Worm (Caenorhabditis elegans): ENCODE results near the gene F28H7.3.
A peak's percentile ranks its signal among the peaks of the same experiment; 100 is the strongest.

The F28H7.3 gene

ce11 chrV:10756698-10757097 is 6.1 kb upstream of the F28H7.3 start, which contains the start of gene irld-6:
irld-6 (minus strand) TSS chrV:10756798.
- TF ChIP-seq elt-3 (tag; optimal IDR thresholded peaks at IDR 0.05) (no peak), unc-39 (tag; optimal IDR thresholded peaks at IDR 0.05) (no peak), snpc-4 (tag; optimal IDR thresholded peaks at IDR 0.05) (no peak), R02D3.7 (tag; optimal IDR thresholded peaks at IDR 0.05) (no peak), nhr-43 (tag; optimal IDR thresholded peaks at IDR 0.05; ENCODE audit: poor library complexity, severe bottlenecking) (no peak), ama-1 (optimal IDR thresholded peaks at IDR 0.05) (no peak), fkh-10 (GFP tag; optimal IDR thresholded peaks at IDR 0.05) (no peak), lsy-12 (tag; optimal IDR thresholded peaks at IDR 0.05) (no peak), nhr-12 (tag; optimal IDR thresholded peaks at IDR 0.05) (no peak)

ce11 chrV:10754050-10754449 is 3.5 kb upstream of the F28H7.3 start, which contains the start of gene F28H7.7:
F28H7.7 (minus strand) TSS chrV:10754150.
- TF ChIP-seq lin-39 (tag; optimal IDR thresholded peaks at IDR 0.05) (no peak), R02D3.7 (tag; optimal IDR thresholded peaks at IDR 0.05) (no peak), unc-62 (GFP tag; optimal IDR thresholded peaks at IDR 0.05) (no peak), ama-1 (optimal IDR thresholded peaks at IDR 0.05) (no peak), pha-4 (tag; optimal IDR thresholded peaks at IDR 0.05) (no peak), elt-2 (tag; optimal IDR thresholded peaks at IDR 0.05) (no peak), zag-1 (tag; optimal IDR thresholded peaks at IDR 0.05) (no peak), ZK546.5 (tag; optimal IDR thresholded peaks at IDR 0.05) (no peak), skn-1 (tag; optimal IDR thresholded peaks at IDR 0.05) (no peak), nhr-43 (tag; optimal IDR thresholded peaks at IDR 0.05; ENCODE audit: poor library complexity, severe bottlenecking) (no peak), nhr-25 (tag; optimal IDR thresholded peaks at IDR 0.05) (no peak), elt-1 (tag; optimal IDR thresholded peaks at IDR 0.05) (no peak), egl-5 (tag; optimal IDR thresholded peaks at IDR 0.05) (no peak), tbx-2 (tag; optimal IDR thresholded peaks at IDR 0.05) (no peak)

- TF ChIP-seq pqm-1 (tag; optimal IDR thresholded peaks at IDR 0.05) (peak; percentile 40), elt-1 (tag; optimal IDR thresholded peaks at IDR 0.05) (no peak)
These were observed 3.2 kb downstream of the F28H7.3 start, which contains the start of the genes selt-1.2 and F28H7.2 for ce11 chrV:10747263-10747951. selt-1.2 (minus strand) TSS chrV:10747363. F28H7.2 (plus strand) TSS chrV:10747901.

ce11 chrV:10745034-10745433 is 5.6 kb downstream of the F28H7.3 start, which contains the start of gene srj-21:
srj-21 (plus strand) TSS chrV:10745334.
- TF ChIP-seq nhr-25 (tag; optimal IDR thresholded peaks at IDR 0.05) (no peak), zag-1 (tag; optimal IDR thresholded peaks at IDR 0.05) (no peak), nhr-28 (tag; optimal IDR thresholded peaks at IDR 0.05) (no peak), hmg-11 (tag; optimal IDR thresholded peaks at IDR 0.05) (no peak), nfya-1 (tag; optimal IDR thresholded peaks at IDR 0.05; ENCODE audit: insufficient read depth) (no peak), nhr-12 (tag; optimal IDR thresholded peaks at IDR 0.05) (no peak), skn-1 (tag; optimal IDR thresholded peaks at IDR 0.05) (no peak), ama-1 (optimal IDR thresholded peaks at IDR 0.05) (no peak), nhr-237 (tag; optimal IDR thresholded peaks at IDR 0.05) (no peak), nhr-11 (tag; optimal IDR thresholded peaks at IDR 0.05) (no peak), elt-2 (tag; optimal IDR thresholded peaks at IDR 0.05) (no peak), ceh-82 (tag; optimal IDR thresholded peaks at IDR 0.05) (no peak), fos-1 (tag; optimal IDR thresholded peaks at IDR 0.05) (no peak)

- TF ChIP-seq nfya-1 (tag; optimal IDR thresholded peaks at IDR 0.05; ENCODE audit: insufficient read depth) (no peak), skn-1 (tag; optimal IDR thresholded peaks at IDR 0.05) (no peak), nhr-11 (tag; optimal IDR thresholded peaks at IDR 0.05) (no peak), snpc-4 (tag; optimal IDR thresholded peaks at IDR 0.05) (no peak), hmg-11 (tag; optimal IDR thresholded peaks at IDR 0.05) (no peak), mml-1 (tag; optimal IDR thresholded peaks at IDR 0.05) (no peak), egl-27 (tag; optimal IDR thresholded peaks at IDR 0.05) (no peak)
These were observed 6.9 kb downstream of the F28H7.3 start, which contains the start of gene srj-22 for ce11 chrV:10743649-10744048. srj-22 (minus strand) TSS chrV:10743749.

ce11 chrV:10741357-10741756 is 9.2 kb downstream of the F28H7.3 start, which contains the start of gene ZC302.3:
ZC302.3 (minus strand) TSS chrV:10741457.
- no peak for TF ChIP-seq nhr-12 (tag; optimal IDR thresholded peaks at IDR 0.05)

Data from whole organism, L3 larva.